Fruit fly (Drosophila melanogaster): ENCODE measurements around the gene CG32576.

dm6 chrX:16321037-16321436 lies 32.7 kb upstream of the CG32576 start:
- TF ChIP-seq usp (GFP tag; optimal IDR thresholded peaks at IDR 0.05), result no peak
- TF ChIP-seq psq (optimal IDR thresholded peaks at IDR 0.05), result no peak
- no peak for TF ChIP-seq pan (optimal IDR thresholded peaks at IDR 0.05)
